Fruit fly (Drosophila melanogaster): Measurements from ENCODE around the gene Ibf2.

Ibf2 gene

dm6 chr3R:9266765-9267164, 8.5 kb upstream of the Ibf2 start, which contains the start of the genes TrpRS and Vps16A (continued):
- no peak for TF ChIP-seq al (GFP tag; IDR thresholded peaks at IDR 0.05)

dm6 chr3R:9264042-9264441, 5.7 kb upstream of the Ibf2 start, which contains the start of gene sage:
Gene sage, minus strand, starts transcription at chr3R:9264142.
- no peak for TF ChIP-seq CG2712 (tag; optimal IDR thresholded peaks at IDR 0.05)
- TF ChIP-seq CG13123 (GFP tag; optimal IDR thresholded peaks at IDR 0.05) = no peak
- TF ChIP-seq sens (GFP tag) = peak; percentile 4
- no peak for TF ChIP-seq Lpt (GFP tag; optimal IDR thresholded peaks at IDR 0.05)

dm6 chr3R:9260421-9260973, 2.2 kb upstream of the Ibf2 start, which contains the start of gene ATP6AP2:
Gene ATP6AP2, plus strand, starts transcription at chr3R:9260638.
- TF ChIP-seq ap (GFP tag; IDR thresholded peaks at IDR 0.05) (no peak), CG4424 (GFP tag; optimal IDR thresholded peaks at IDR 0.05) (peak; percentile 44), CG18262 (tag; optimal IDR thresholded peaks at IDR 0.05) (no peak), seq (GFP tag; IDR thresholded peaks at IDR 0.05) (no peak), CG34224 (GFP tag; IDR thresholded peaks at IDR 0.05; ENCODE audit: partially characterized antibody) (peak; percentile 74), CG10565 (GFP tag; optimal IDR thresholded peaks at IDR 0.05) (no peak), CG4282 (GFP tag; optimal IDR thresholded peaks at IDR 0.05) (no peak), dati (GFP tag; IDR thresholded peaks at IDR 0.05) (no peak), peb (GFP tag; IDR thresholded peaks at IDR 0.05) (no peak), gcm (GFP tag; optimal IDR thresholded peaks at IDR 0.05) (peak; percentile 13), eve (GFP tag; optimal IDR thresholded peaks at IDR 0.05) (no peak), en (GFP tag; optimal IDR thresholded peaks at IDR 0.05) (no peak), sens (GFP tag) (peak; percentile 66), Ssrp (tag; optimal IDR thresholded peaks at IDR 0.05) (peak; percentile 18), CG6272 (GFP tag; IDR thresholded peaks at IDR 0.05) (peak; percentile 28; the same call in 1 of the 2 replicates), Hey (tag; optimal IDR thresholded peaks at IDR 0.05) (no peak), CG14667 (GFP tag; IDR thresholded peaks at IDR 0.05) (no peak), CG10979 (tag; optimal IDR thresholded peaks at IDR 0.05) (peak; percentile 38), kay (GFP tag; optimal IDR thresholded peaks at IDR 0.05) (peak; percentile 30), CG6683 (GFP tag; optimal IDR thresholded peaks at IDR 0.05) (no peak), CG9215 (GFP tag; IDR thresholded peaks at IDR 0.05) (no peak), CG17568 (GFP tag; optimal IDR thresholded peaks at IDR 0.05) (no peak), stwl (tag; optimal IDR thresholded peaks at IDR 0.05) (peak; percentile 95), Asciz (GFP tag; optimal IDR thresholded peaks at IDR 0.05) (no peak), CG4730 (GFP tag; IDR thresholded peaks at IDR 0.05) (no peak), tll (GFP tag; optimal IDR thresholded peaks at IDR 0.05) (no peak), PHDP (tag; optimal IDR thresholded peaks at IDR 0.05) (peak; percentile 65), CG30403 (GFP tag; optimal IDR thresholded peaks at IDR 0.05) (peak; percentile 71), Opbp (GFP tag; IDR thresholded peaks at IDR 0.05; ENCODE audit: partially characterized antibody) (peak; percentile 85; the same call in 2 of the 3 replicates), CoRest (tag; optimal IDR thresholded peaks at IDR 0.05) (peak; percentile 67), crol (GFP tag; IDR thresholded peaks at IDR 0.05) (peak; percentile 90), CG2129 (GFP tag; IDR thresholded peaks at IDR 0.05; ENCODE audit: partially characterized antibody) (peak; percentile 51), Doc3 (GFP tag; IDR thresholded peaks at IDR 0.05; ENCODE audit: partially characterized antibody) (peak; percentile 68), CG42726 (GFP tag; IDR thresholded peaks at IDR 0.05; ENCODE audit: partially characterized antibody) (peak; percentile 39; the same call in 1 of the 2 replicates), pita (GFP tag; optimal IDR thresholded peaks at IDR 0.05) (no peak), CG2875 (GFP tag; optimal IDR thresholded peaks at IDR 0.05) (peak; percentile 19), CG12942 (GFP tag; optimal IDR thresholded peaks at IDR 0.05) (peak; percentile 30), Hr39 (optimal IDR thresholded peaks at IDR 0.05) (no peak), CG8290 (GFP tag; optimal IDR thresholded peaks at IDR 0.05) (peak; percentile 71), CG8290 (tag; optimal IDR thresholded peaks at IDR 0.05) (peak in 1 of 2 experiments; percentile 45), sug (tag; optimal IDR thresholded peaks at IDR 0.05) (peak; percentile 80), repo (GFP tag; optimal IDR thresholded peaks at IDR 0.05) (no peak), CG16813 (GFP tag; IDR thresholded peaks at IDR 0.05; ENCODE audit: partially characterized antibody) (peak; percentile 85)

Measured in whole organism, embryonic.